Worm (Caenorhabditis elegans) whole organism, early embryonic: Measurements from ENCODE around the gene C53A5.13.

ENCODE experiments used
- aly-1 ChIP-seq: sonication (generic microtip); optimal IDR thresholded peaks from 2 replicates; lab custom pipeline; 2016; ENCODE audit warnings: missing genetic modification characterization, missing compliant biosample characterization
- ama-1 ChIP-seq: fragments of 150-350 bp; optimal IDR thresholded peaks from 2 replicates; lab custom pipeline; 2014
- ets-7 ChIP-seq: sonication (generic microtip); optimal IDR thresholded peaks from 2 replicates; lab custom pipeline; 2016; ENCODE audit warnings: missing genotype, missing genetic modification characterization, missing compliant biosample characterization
- flt-1 ChIP-seq: fragments of 200-800 bp; sonication (Bioruptor generic); IDR thresholded peaks from 2 replicates; pipeline ENCODE4 v1.3.6; 2022; ENCODE audit warnings: missing genetic modification characterization, missing compliant biosample characterization
- pes-1 ChIP-seq: fragments of 200-800 bp; sonication (Bioruptor generic); IDR thresholded peaks from 2 replicates; pipeline ENCODE4 v1.3.6; 2022; ENCODE audit warnings: missing genetic modification reagents, missing genetic modification characterization, missing compliant biosample characterization
- scrt-1 ChIP-seq: fragments of 200-800 bp; sonication (Bioruptor generic); IDR thresholded peaks from 2 replicates; pipeline ENCODE4 v1.3.6; 2022; ENCODE audit warnings: missing genetic modification characterization, missing compliant biosample characterization

DNA sequence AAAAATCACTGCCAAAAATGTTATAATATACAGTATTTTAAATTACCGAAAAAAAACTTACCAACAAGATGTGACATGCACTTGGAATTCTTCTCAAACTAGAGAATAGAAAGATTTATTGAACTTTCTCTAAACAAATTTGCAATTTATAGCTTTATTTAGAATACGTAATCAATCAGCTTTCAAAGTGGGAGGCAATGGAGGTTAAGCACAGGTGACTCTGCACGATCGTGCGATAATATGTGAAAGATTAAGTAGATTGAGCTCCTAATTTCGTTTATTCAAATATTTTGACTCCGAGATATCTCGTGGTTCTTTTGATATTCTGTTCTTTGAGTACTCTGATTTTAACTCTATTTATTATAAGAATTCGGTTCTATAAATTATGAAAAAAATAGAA is 28.7 kb upstream of the C53A5.13 start, which contains the start of gene R02D5.6:
- TF ChIP-seq ets-7: no peak
- TF ChIP-seq ama-1 (lab: Kevin White, UChicago): no peak
- TF ChIP-seq flt-1: no peak
- no peak for TF ChIP-seq scrt-1
- no peak for TF ChIP-seq pes-1 (GFP tag; lab: Robert Waterston, UW)
- no peak for TF ChIP-seq aly-1
